Worm (Caenorhabditis elegans) whole organism, mixed stage, embryonic: ENCODE data around the gene W06A7.2.

ENCODE experiments used
- M03D4.4 ChIP-seq: sonication (generic microtip); optimal IDR thresholded peaks from 2 replicates; lab custom pipeline; 2017; ENCODE audit warnings: mild to moderate bottlenecking, missing genetic modification characterization, missing compliant biosample characterization
- bed-3 ChIP-seq: fragments of 200-800 bp; sonication (Bioruptor generic); optimal IDR thresholded peaks from 3 replicates; lab custom pipeline; 2018; ENCODE audit warnings: mild to moderate bottlenecking, missing genetic modification characterization, moderate library complexity, missing compliant biosample characterization
- blmp-1 ChIP-seq: fragments of 150-350 bp; optimal IDR thresholded peaks from 2 replicates; lab custom pipeline; 2014; ENCODE audit warnings: missing biosample characterization, missing genetic modification characterization
- ceh-39 ChIP-seq: fragments of 150-350 bp; optimal IDR thresholded peaks from 2 replicates; lab custom pipeline; 2014; ENCODE audit warnings: missing biosample characterization, missing genetic modification characterization
- ceh-43 ChIP-seq: fragments of 200-800 bp; sonication (Bioruptor generic); optimal IDR thresholded peaks from 2 replicates; lab custom pipeline; 2018; ENCODE audit warnings: mild to moderate bottlenecking, missing genetic modification characterization, moderate library complexity, missing compliant biosample characterization
- ceh-83 ChIP-seq: fragments of 200-800 bp; sonication (Bioruptor generic); optimal IDR thresholded peaks from 2 replicates; lab custom pipeline; 2018; ENCODE audit warnings: mild to moderate bottlenecking, missing genetic modification characterization, missing compliant biosample characterization
- ces-1 ChIP-seq: fragments of 150-350 bp; optimal IDR thresholded peaks from 2 replicates; lab custom pipeline; 2014; ENCODE audit warnings: missing biosample characterization, missing genetic modification reagents, missing genetic modification characterization
- cnd-1 ChIP-seq: fragments of 200-800 bp; sonication (Bioruptor generic); optimal IDR thresholded peaks from 2 replicates; lab custom pipeline; 2018; ENCODE audit warnings: mild to moderate bottlenecking, missing genetic modification characterization, missing compliant biosample characterization
- drap-1 ChIP-seq: fragments of 200-800 bp; sonication (Bioruptor generic); optimal IDR thresholded peaks from 3 replicates; lab custom pipeline; 2018; ENCODE audit warnings: mild to moderate bottlenecking, missing genetic modification characterization, missing compliant biosample characterization
- elt-1 ChIP-seq: sonication (generic microtip); optimal IDR thresholded peaks from 2 replicates; lab custom pipeline; 2017; ENCODE audit warnings: missing genetic modification characterization, mild to moderate bottlenecking, missing compliant biosample characterization, antibody characterized with exemption, moderate library complexity, borderline replicate concordance; ENCODE audit not compliant: insufficient read depth
- elt-3 ChIP-seq: fragments of 150-350 bp; optimal IDR thresholded peaks from 2 replicates; lab custom pipeline; 2014; ENCODE audit warnings: missing biosample characterization, missing genetic modification characterization
- flh-1 ChIP-seq: fragments of 200-800 bp; sonication (Bioruptor generic); optimal IDR thresholded peaks from 2 replicates; lab custom pipeline; 2018; ENCODE audit warnings: mild to moderate bottlenecking, missing genetic modification characterization, moderate library complexity, missing compliant biosample characterization
- ham-2 ChIP-seq: fragments of 200-800 bp; sonication (Bioruptor generic); optimal IDR thresholded peaks from 2 replicates; lab custom pipeline; 2018; ENCODE audit warnings: mild to moderate bottlenecking, missing genetic modification characterization, missing compliant biosample characterization
- hlh-1 ChIP-seq: fragments of 150-350 bp; optimal IDR thresholded peaks from 2 replicates; lab custom pipeline; 2014; ENCODE audit warnings: missing biosample characterization, missing genetic modification reagents, missing genetic modification characterization
- mab-5 ChIP-seq: fragments of 150-350 bp; optimal IDR thresholded peaks from 2 replicates; lab custom pipeline; 2014; ENCODE audit warnings: missing biosample characterization, missing genetic modification characterization
- mep-1 ChIP-seq: fragments of 150-350 bp; optimal IDR thresholded peaks from 2 replicates; lab custom pipeline; 2017; ENCODE audit warnings: missing biosample characterization, missing genetic modification reagents, missing genetic modification characterization, inconsistent platforms
- mls-2 ChIP-seq: sonication (generic microtip); optimal IDR thresholded peaks from 2 replicates; lab custom pipeline; 2016; ENCODE audit warnings: mild to moderate bottlenecking, missing genetic modification characterization, moderate library complexity, missing compliant biosample characterization
- nhr-12 ChIP-seq: fragments of 150-350 bp; optimal IDR thresholded peaks from 2 replicates; lab custom pipeline; 2014; ENCODE audit warnings: missing biosample characterization, missing genetic modification characterization
- nhr-2 ChIP-seq: fragments of 150-350 bp; optimal IDR thresholded peaks from 2 replicates; lab custom pipeline; 2014; ENCODE audit warnings: missing biosample characterization, missing genetic modification characterization
- nhr-237 ChIP-seq: fragments of 150-350 bp; optimal IDR thresholded peaks from 2 replicates; lab custom pipeline; 2014; ENCODE audit warnings: missing biosample characterization, missing genetic modification characterization
- nhr-28 ChIP-seq: fragments of 150-350 bp; optimal IDR thresholded peaks from 2 replicates; lab custom pipeline; 2014; ENCODE audit warnings: missing biosample characterization, missing genetic modification characterization
- nhr-76 ChIP-seq: sonication (generic microtip); optimal IDR thresholded peaks from 2 replicates; lab custom pipeline; 2017; ENCODE audit warnings: missing biosample characterization, missing genetic modification characterization
- pha-4 ChIP-seq: fragments of 150-350 bp; optimal IDR thresholded peaks from 2 replicates; lab custom pipeline; 2018; ENCODE audit warnings: missing biosample characterization, missing genetic modification reagents, missing genetic modification characterization
- sem-2 ChIP-seq: fragments of 200-800 bp; sonication (Bioruptor generic); optimal IDR thresholded peaks from 2 replicates; lab custom pipeline; 2018; ENCODE audit warnings: mild to moderate bottlenecking, missing genetic modification characterization, missing compliant biosample characterization
- snpc-4 ChIP-seq: fragments of 150-350 bp; optimal IDR thresholded peaks from 2 replicates; lab custom pipeline; 2014; ENCODE audit warnings: missing biosample characterization, missing genetic modification characterization
- sptf-1 ChIP-seq: sonication (generic microtip); optimal IDR thresholded peaks from 2 replicates; lab custom pipeline; 2017; ENCODE audit warnings: mild to moderate bottlenecking, missing genetic modification characterization, moderate library complexity, missing compliant biosample characterization
- tbx-8 ChIP-seq: fragments of 200-800 bp; sonication (Bioruptor generic); optimal IDR thresholded peaks from 2 replicates; lab custom pipeline; 2018; ENCODE audit warnings: mild to moderate bottlenecking, missing genetic modification characterization, moderate library complexity, missing compliant biosample characterization
- unc-120 ChIP-seq: sonication (generic microtip); optimal IDR thresholded peaks from 2 replicates; lab custom pipeline; 2017; ENCODE audit warnings: missing genetic modification characterization, missing compliant biosample characterization; ENCODE audit not compliant: poor library complexity, severe bottlenecking
- unc-62 ChIP-seq: fragments of 150-350 bp; optimal IDR thresholded peaks from 2 replicates; lab custom pipeline; 2014; ENCODE audit warnings: missing biosample characterization, missing genetic modification reagents, missing genetic modification characterization
- zip-8 ChIP-seq: fragments of 150-350 bp; optimal IDR thresholded peaks from 2 replicates; lab custom pipeline; 2014; ENCODE audit warnings: missing biosample characterization, missing genetic modification characterization
- ztf-11 ChIP-seq: fragments of 150-350 bp; optimal IDR thresholded peaks from 2 replicates; lab custom pipeline; 2014; ENCODE audit warnings: missing biosample characterization, missing genetic modification characterization

W06A7.2 gene

ce11 chrV:14821553-14821952 lies at the start of gene W06A7.2:
W06A7.2 (plus strand) TSS chrV:14821853.
- TF ChIP-seq ceh-39 (no peak), nhr-2 (tag; lab: Kevin White, UChicago) (no peak)

ce11 chrV:14773048-14773447 lies 48.6 kb upstream of the W06A7.2 start, which contains the start of gene haf-7:
haf-7 (plus strand) TSS chrV:14773258.
- TF ChIP-seq M03D4.4 (tag; lab: Kevin White, UChicago) (no peak), mep-1 (no peak), bed-3 (no peak), elt-1 (tag; lab: Kevin White, UChicago) (no peak), drap-1 (GFP tag; lab: Kevin White, UChicago) (no peak), nhr-237 (tag; lab: Kevin White, UChicago) (no peak), nhr-76 (tag; lab: Kevin White, UChicago) (no peak), unc-120 (no peak), nhr-12 (tag; lab: Kevin White, UChicago) (no peak), mab-5 (tag; lab: Kevin White, UChicago) (no peak), ztf-11 (no peak), ces-1 (no peak), ham-2 (GFP tag; lab: Kevin White, UChicago) (no peak), ceh-43 (GFP tag; lab: Kevin White, UChicago) (no peak)

ce11 chrV:14779644-14780043 lies 42.0 kb upstream of the W06A7.2 start, which contains the start of the genes scrm-7 and Y50E8A.10:
scrm-7 (minus strand) TSS chrV:14779744.
Y50E8A.10 (plus strand) TSS chrV:14779996.
- no peak for TF ChIP-seq sem-2 (GFP tag; lab: Kevin White, UChicago)
- TF ChIP-seq elt-3 (tag; lab: Kevin White, UChicago): no peak
- TF ChIP-seq ces-1: no peak
- TF ChIP-seq blmp-1 (tag; lab: Kevin White, UChicago): no peak
- no peak for TF ChIP-seq bed-3
- no peak for TF ChIP-seq elt-1 (tag; lab: Kevin White, UChicago)
- no peak for TF ChIP-seq tbx-8 (GFP tag; lab: Kevin White, UChicago)
- no peak for TF ChIP-seq mls-2 (tag; lab: Kevin White, UChicago)
- no peak for TF ChIP-seq flh-1
- no peak for TF ChIP-seq ceh-39
- TF ChIP-seq nhr-2 (tag; lab: Kevin White, UChicago): no peak
- TF ChIP-seq mep-1: no peak
- TF ChIP-seq hlh-1 (tag; lab: Kevin White, UChicago): no peak
- no peak for TF ChIP-seq nhr-28 (tag; lab: Kevin White, UChicago)
- TF ChIP-seq ceh-83: no peak
- TF ChIP-seq nhr-12 (tag; lab: Kevin White, UChicago): no peak
- no peak for TF ChIP-seq snpc-4 (tag; lab: Kevin White, UChicago)
- no peak for TF ChIP-seq drap-1 (GFP tag; lab: Kevin White, UChicago)

- TF ChIP-seq ceh-83 (no peak), blmp-1 (tag; lab: Kevin White, UChicago) (no peak), elt-1 (tag; lab: Kevin White, UChicago) (no peak), cnd-1 (tag; lab: Kevin White, UChicago) (no peak), sem-2 (GFP tag; lab: Kevin White, UChicago) (no peak), nhr-2 (tag; lab: Kevin White, UChicago) (no peak)
Measured at ce11 chrV:14781130-14781529, 40.5 kb upstream of the W06A7.2 start, which contains the start of gene Y50E8A.11. Y50E8A.11 (plus strand) TSS chrV:14781430.

ce11 chrV:14784160-14784774 lies 37.4 kb upstream of the W06A7.2 start, which contains the start of gene Y50E8A.12:
Y50E8A.12 (minus strand) TSS chrV:14784210.
- TF ChIP-seq blmp-1 (tag; lab: Kevin White, UChicago) (no peak), pha-4 (tag; lab: Kevin White, UChicago) (no peak), nhr-28 (tag; lab: Kevin White, UChicago) (no peak), zip-8 (no peak), drap-1 (GFP tag; lab: Kevin White, UChicago) (no peak), nhr-76 (tag; lab: Kevin White, UChicago) (no peak), unc-62 (no peak), tbx-8 (GFP tag; lab: Kevin White, UChicago) (no peak), sptf-1 (tag; lab: Kevin White, UChicago) (no peak)
